Worm (Caenorhabditis elegans): ENCODE results near the gene mlt-11.

mlt-11 gene

ce11 chrV:20693968-20694367 lies 27.0 kb downstream of the mlt-11 start (continued):
- TF ChIP-seq attf-5 (GFP tag; optimal IDR thresholded peaks at IDR 0.05): peak; percentile 47
- peak; percentile 63 for TF ChIP-seq lir-1 (GFP tag; conservative IDR thresholded peaks at IDR 0.05)
- TF ChIP-seq ets-4 (GFP tag; optimal IDR thresholded peaks at IDR 0.05): peak; percentile 32
- peak; percentile 70; the same call in 1 of the 2 replicates for TF ChIP-seq Y56A3A.18 (GFP tag; IDR thresholded peaks at IDR 0.05)
- no peak for TF ChIP-seq unc-130 (GFP tag; optimal IDR thresholded peaks at IDR 0.05)
- TF ChIP-seq egrh-3 (GFP tag; IDR thresholded peaks at IDR 0.05): peak; percentile 41; the same call in 1 of the 2 replicates
- TF ChIP-seq T07F8.4 (tag; optimal IDR thresholded peaks at IDR 0.05): peak; percentile 49
- TF ChIP-seq sdz-38 (tag; optimal IDR thresholded peaks at IDR 0.05): no peak
- TF ChIP-seq B0336.3 (GFP tag; IDR thresholded peaks at IDR 0.05): 0 out of 2 replicates have a peak, but pooled peaks have one; percentile 47
- peak; percentile 53 for TF ChIP-seq mcd-1 (GFP tag; IDR thresholded peaks at IDR 0.05)
- TF ChIP-seq zfh-2 (GFP tag; conservative IDR thresholded peaks at IDR 0.05): peak; percentile 49
- no peak for TF ChIP-seq ztf-6 (GFP tag; IDR thresholded peaks at IDR 0.05)
- 0 out of 2 replicates have a peak, but pooled peaks have one; percentile 25 for TF ChIP-seq hsf-1 (GFP tag; IDR thresholded peaks at IDR 0.05)
- peak; percentile 94 for TF ChIP-seq tbp1 (GFP tag; optimal IDR thresholded peaks at IDR 0.05)
- TF ChIP-seq sptf-2 (GFP tag; optimal IDR thresholded peaks at IDR 0.05): peak; percentile 67
- TF ChIP-seq gei-17 (GFP tag; optimal IDR thresholded peaks at IDR 0.05): peak; percentile 22
- TF ChIP-seq Y79H2A.3 (GFP tag; conservative IDR thresholded peaks at IDR 0.05): no peak
- no peak for TF ChIP-seq F39B2.1 (GFP tag; IDR thresholded peaks at IDR 0.05)
- peak; percentile 11 for TF ChIP-seq ztf-22 (GFP tag; optimal IDR thresholded peaks at IDR 0.05)
- no peak for TF ChIP-seq ama-1 (optimal IDR thresholded peaks at IDR 0.05)
- TF ChIP-seq ama-1 (GFP tag; optimal IDR thresholded peaks at IDR 0.05): peak; percentile 18 to 75
- peak; percentile 46; the same call in 1 of the 2 replicates for TF ChIP-seq attf-3 (GFP tag; conservative IDR thresholded peaks at IDR 0.05)
- TF ChIP-seq F49E8.2 (tag; optimal IDR thresholded peaks at IDR 0.05; ENCODE audit: insufficient read depth): peak; percentile 7
- TF ChIP-seq ceh-79 (tag; optimal IDR thresholded peaks at IDR 0.05): peak; percentile 2
- no peak for TF ChIP-seq let-526 (GFP tag; IDR thresholded peaks at IDR 0.05)
- TF ChIP-seq nhr-120 (GFP tag; IDR thresholded peaks at IDR 0.05): 0 out of 2 replicates have a peak, but pooled peaks have one; percentile 36
- TF ChIP-seq lag-1 (GFP tag; IDR thresholded peaks at IDR 0.05): no peak
- TF ChIP-seq K11D2.4 (GFP tag; IDR thresholded peaks at IDR 0.05): peak; percentile 44; the same call in 1 of the 2 replicates
- no peak for TF ChIP-seq cebp-2 (GFP tag; IDR thresholded peaks at IDR 0.05)
- no peak for TF ChIP-seq ceh-91 (GFP tag; IDR thresholded peaks at IDR 0.05)
- no peak for TF ChIP-seq egl-18 (GFP tag; IDR thresholded peaks at IDR 0.05)
- TF ChIP-seq lin-54 (GFP tag; optimal IDR thresholded peaks at IDR 0.05): peak; percentile 60
- no peak for TF ChIP-seq F10E7.11 (tag; optimal IDR thresholded peaks at IDR 0.05)
- TF ChIP-seq nfya-2 (GFP tag; IDR thresholded peaks at IDR 0.05): no peak
- no peak for TF ChIP-seq T26A5.8 (tag; optimal IDR thresholded peaks at IDR 0.05)
- peak; percentile 7 for TF ChIP-seq tbx-9 (tag; optimal IDR thresholded peaks at IDR 0.05; ENCODE audit: borderline replicate concordance)
- peak; percentile 19; the same call in 1 of the 2 replicates for TF ChIP-seq hmg-20 (GFP tag; IDR thresholded peaks at IDR 0.05)
- peak; percentile 82 for TF ChIP-seq B0261.1 (tag; optimal IDR thresholded peaks at IDR 0.05)
- peak; percentile 62 for TF ChIP-seq F52B5.7 (tag; optimal IDR thresholded peaks at IDR 0.05)
- no peak for TF ChIP-seq dpff-1 (tag; optimal IDR thresholded peaks at IDR 0.05)
- TF ChIP-seq rcor-1 (GFP tag; IDR thresholded peaks at IDR 0.05): peak; percentile 69; the same call in 1 of the 2 replicates
- TF ChIP-seq lin-26 (GFP tag; IDR thresholded peaks at IDR 0.05): peak; percentile 95
- peak; percentile 32 for TF ChIP-seq lsl-1 (GFP tag; optimal IDR thresholded peaks at IDR 0.05)
- TF ChIP-seq lin-35 (GFP tag; optimal IDR thresholded peaks at IDR 0.05): peak in 1 of 3 experiments; percentile 19
- TF ChIP-seq aptf-2 (GFP tag; conservative IDR thresholded peaks at IDR 0.05): no peak
- no peak for TF ChIP-seq B0019.2 (GFP tag; conservative IDR thresholded peaks at IDR 0.05)
- TF ChIP-seq akir-1 (GFP tag; optimal IDR thresholded peaks at IDR 0.05): no peak
- peak; percentile 8 for TF ChIP-seq B0035.1 (tag; optimal IDR thresholded peaks at IDR 0.05)
- peak; percentile 33 for TF ChIP-seq K12H6.12 (tag; optimal IDR thresholded peaks at IDR 0.05)

Measured in whole organism, young adult.